Worm (Caenorhabditis elegans) whole organism, midembryonic: Measurements from ENCODE around the gene sqst-5.
"Not testable (repeated sequence)": the region's sequence is repeated elsewhere in the genome, so short reads cannot be mapped to it uniquely, and the experiment has no call there.

ENCODE experiments used
- klf-2 ChIP-seq: fragments of 200-800 bp; sonication (Bioruptor generic); conservative IDR thresholded peaks from 2 replicates; pipeline ENCODE4 v1.3.6; 2022; ENCODE audit warnings: missing genetic modification reagents, missing genetic modification characterization, missing compliant biosample characterization
- med-1 ChIP-seq: sonication (generic microtip); optimal IDR thresholded peaks from 2 replicates; lab custom pipeline; 2017; ENCODE audit warnings: missing genetic modification characterization, mild to moderate bottlenecking, missing compliant biosample characterization, antibody characterized with exemption, missing genetic modification reagents; ENCODE audit not compliant: insufficient read depth
- ref-1 ChIP-seq: fragments of 200-800 bp; sonication (Bioruptor generic); conservative IDR thresholded peaks from 2 replicates; pipeline ENCODE4 v1.3.6; 2022; ENCODE audit warnings: missing genetic modification reagents, missing genetic modification characterization, missing compliant biosample characterization
- tab-1 ChIP-seq: fragments of 200-800 bp; sonication (Bioruptor generic); IDR thresholded peaks from 2 replicates; pipeline ENCODE4 v1.3.6; 2022; ENCODE audit warnings: missing genetic modification characterization, missing compliant biosample characterization
- ztf-23 ChIP-seq: fragments of 200-800 bp; sonication (Bioruptor generic); IDR thresholded peaks from 2 replicates; pipeline ENCODE4 v1.3.6; 2022; ENCODE audit warnings: missing genetic modification reagents, missing genetic modification characterization, missing compliant biosample characterization
- ztf-29 ChIP-seq: fragments of 200-800 bp; sonication (Bioruptor generic); IDR thresholded peaks from 2 replicates; pipeline ENCODE4 v1.3.6; 2022; ENCODE audit warnings: missing genetic modification reagents, missing genetic modification characterization, missing compliant biosample characterization

DNA sequence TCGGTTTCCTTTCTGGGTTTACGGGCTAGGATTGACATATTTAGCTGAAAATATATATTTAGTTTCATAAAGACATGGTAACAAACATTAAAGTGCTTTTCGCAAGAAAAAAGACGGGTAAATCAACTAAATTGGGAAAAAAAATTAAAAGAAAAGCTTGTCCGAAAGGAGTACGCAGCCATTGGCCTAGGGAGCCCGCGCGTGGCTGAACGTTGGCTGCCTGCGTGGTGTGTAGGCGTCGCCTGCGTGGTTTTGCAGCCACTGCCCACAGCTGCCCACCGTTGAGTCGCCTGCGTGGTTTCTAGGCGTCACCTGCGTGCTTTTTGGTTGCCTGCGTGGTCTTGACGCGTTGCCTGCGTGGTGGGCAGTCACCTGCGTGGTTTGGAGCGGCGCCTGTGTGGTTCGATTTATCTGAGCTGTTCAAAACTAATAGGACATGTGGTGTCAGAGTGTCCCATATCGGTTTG, 25.4 kb downstream of the sqst-5 start, which contains the start of gene C29F9.12:
- not testable (repeated sequence) for TF ChIP-seq tab-1 (GFP tag; lab: Robert Waterston, UW); ztf-23; klf-2; med-1 (GFP tag; lab: Kevin White, UChicago); ztf-29 (GFP tag; lab: Robert Waterston, UW); ref-1 (GFP tag; lab: Robert Waterston, UW)
